Worm (Caenorhabditis elegans) whole organism, dauer: ENCODE results near the gene lips-7.
"Not testable (repeated sequence)": the region's sequence is repeated elsewhere in the genome, so short reads cannot be mapped to it uniquely, and the experiment has no call there.

Experiments
- unc-62 ChIP-seq: sonication (generic microtip); optimal IDR thresholded peaks from 2 replicates; lab custom pipeline; 2017; ENCODE audit warnings: missing biosample characterization, missing genetic modification reagents, missing genetic modification characterization

The lips-7 gene

DNA sequence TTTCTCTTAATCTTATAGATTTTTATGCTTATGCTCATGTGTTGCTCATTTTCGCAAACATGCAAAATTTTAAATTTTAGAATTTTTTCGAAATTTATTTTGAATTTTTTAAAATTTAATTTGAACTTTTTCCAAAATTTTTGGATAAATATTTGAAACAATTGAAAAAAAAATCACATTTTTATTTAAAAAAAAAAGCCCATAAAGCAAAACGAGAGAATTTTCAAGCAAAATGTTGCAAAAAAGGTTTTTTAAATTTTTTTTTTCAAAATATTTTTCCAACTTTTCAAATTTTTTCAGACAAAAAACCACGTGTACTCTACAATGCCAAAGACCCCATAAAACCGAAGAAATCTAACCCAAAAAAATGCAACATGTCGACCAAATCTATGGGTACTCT lies 4.5 kb downstream of the lips-7 start, which contains the start of the genes C09E8.1 and C09E8.6:
TSS of gene C09E8.1 (plus strand) at position 301 of the 400 bp plus-strand sequence.
TSS of gene C09E8.6 (plus strand) at position 313 of the 400 bp plus-strand sequence.
- no peak for TF ChIP-seq unc-62 (GFP tag; lab: Kevin White, UChicago)

DNA sequence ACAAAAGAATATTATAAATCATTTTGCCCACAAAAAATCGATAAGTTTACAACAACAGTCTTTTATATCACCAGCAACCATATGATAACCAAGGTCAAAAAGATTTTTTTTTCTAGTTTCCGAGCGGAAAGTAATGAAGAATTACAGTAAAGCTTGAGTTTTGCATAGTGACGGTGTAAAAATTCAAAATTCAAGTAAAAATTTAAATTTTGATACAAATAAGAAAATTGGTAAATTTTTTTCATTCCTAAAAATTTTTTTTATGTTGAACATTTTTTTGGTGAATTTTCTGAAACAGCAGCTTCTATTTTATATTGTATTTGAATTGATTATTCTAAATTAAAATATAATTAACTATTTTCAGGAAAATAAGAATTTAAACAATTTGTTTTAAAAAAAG lies 17.1 kb downstream of the lips-7 start, which contains the start of gene W08F4.5:
TSS of gene W08F4.5 (minus strand) at position 101 of the 400 bp plus-strand sequence.
- TF ChIP-seq unc-62 (GFP tag; lab: Kevin White, UChicago), result no peak

DNA sequence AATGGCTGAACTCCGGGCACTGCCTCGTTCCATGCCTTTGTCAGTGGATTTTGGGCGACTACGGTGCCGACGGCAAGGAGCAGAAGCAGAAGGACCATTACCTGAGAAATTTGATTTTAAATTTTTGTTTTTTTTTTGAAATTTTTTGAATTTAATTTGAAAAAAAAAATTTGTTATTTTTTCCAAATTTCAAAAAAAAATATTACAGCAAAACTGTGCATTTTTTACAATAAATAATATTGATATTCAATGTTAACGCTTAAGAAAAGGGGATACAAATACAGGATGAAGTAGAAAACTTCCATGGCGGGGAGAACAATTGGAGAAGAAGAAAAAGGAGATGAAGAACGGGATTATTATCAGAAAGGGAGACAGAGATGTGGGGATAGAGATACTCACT lies 20.4 kb downstream of the lips-7 start, which contains the start of gene mlt-8:
TSS of gene mlt-8 (minus strand) at position 101 of the 400 bp plus-strand sequence.
- no peak for TF ChIP-seq unc-62 (GFP tag; lab: Kevin White, UChicago)

DNA sequence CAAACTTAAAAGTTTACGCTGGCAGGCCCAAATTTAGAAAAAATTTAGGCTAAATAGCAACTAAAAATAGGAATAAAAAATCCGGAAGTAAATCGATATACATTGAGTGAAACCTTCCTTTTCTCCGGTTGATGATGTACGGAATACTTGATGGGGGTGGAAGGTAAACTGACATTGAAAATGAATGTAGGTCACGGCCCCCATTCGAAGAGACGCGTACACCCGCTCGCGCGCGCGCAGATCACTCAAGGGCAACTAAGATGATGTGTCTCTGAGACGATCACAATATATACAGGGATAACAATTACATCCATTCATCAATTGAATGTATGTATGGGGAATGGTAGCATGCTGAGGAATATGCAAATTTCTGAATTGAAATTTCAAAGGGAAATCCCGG lies 22.4 kb downstream of the lips-7 start:
- no peak for TF ChIP-seq unc-62 (GFP tag; lab: Kevin White, UChicago)

DNA sequence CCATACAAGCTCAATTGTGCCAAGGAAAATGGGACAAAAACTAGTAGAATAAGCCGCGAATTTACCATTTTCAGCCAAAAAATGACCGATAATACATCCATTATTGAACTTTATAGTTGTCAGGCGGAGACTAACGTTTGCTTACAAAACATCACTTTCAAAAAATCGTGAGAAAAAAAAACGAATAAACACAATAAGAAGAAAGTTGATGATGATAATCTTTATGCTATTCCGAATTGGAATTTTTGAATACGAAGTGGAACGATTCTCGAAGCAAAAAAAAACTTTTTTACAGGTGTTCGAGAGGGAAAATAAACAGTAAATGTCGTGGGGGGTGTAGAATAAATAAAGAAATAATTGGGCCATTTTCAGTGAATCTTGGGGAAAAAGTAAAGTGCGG lies 26.0 kb downstream of the lips-7 start, which contains the start of gene W08F4.7:
TSS of gene W08F4.7 (minus strand) at position 101 of the 400 bp plus-strand sequence.
- no peak for TF ChIP-seq unc-62 (GFP tag; lab: Kevin White, UChicago)

DNA sequence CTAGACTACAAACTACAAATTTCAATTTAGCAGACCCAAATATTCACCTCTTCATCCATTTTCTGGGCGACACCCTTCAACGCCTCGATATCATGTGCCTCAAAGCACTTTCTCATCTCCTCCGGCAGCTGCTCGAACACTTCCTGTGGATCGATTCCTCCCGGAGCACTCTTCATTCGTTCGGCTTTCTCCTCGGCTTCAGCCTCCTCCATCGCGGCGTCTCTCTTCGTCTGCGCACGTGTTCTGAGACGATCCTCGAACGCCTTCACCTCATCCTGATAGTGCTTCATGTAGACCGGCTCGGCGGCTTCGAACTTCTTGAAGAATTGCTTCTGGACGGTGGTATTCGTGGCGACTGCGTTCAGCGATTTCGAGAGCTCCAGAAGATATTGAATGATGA lies 27.1 kb downstream of the lips-7 start:
- TF ChIP-seq unc-62 (GFP tag; lab: Kevin White, UChicago), result no peak

DNA sequence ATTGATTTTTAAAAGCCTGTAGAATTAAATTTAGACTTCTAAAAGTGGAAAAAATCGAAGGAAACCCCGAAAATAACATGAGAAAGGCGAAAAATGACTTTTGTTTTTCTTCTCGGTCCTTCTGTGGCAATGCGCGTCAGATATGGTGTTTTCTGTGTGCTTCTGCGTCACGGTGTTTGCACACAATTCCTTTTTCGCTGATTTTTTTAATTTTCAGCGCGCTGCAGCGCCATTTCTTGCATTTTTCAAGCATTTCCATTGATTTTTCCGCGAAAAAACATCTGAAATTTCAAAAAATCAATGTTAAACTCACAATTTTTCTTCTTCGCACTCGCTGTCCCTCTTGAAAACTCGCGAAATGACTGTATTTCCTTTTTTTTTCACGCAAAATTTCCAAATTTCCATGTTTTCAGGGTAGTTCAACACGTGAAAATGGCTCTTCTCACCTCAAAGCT lies 28.6 kb downstream of the lips-7 start, which contains the start of the genes cdc-37 and W08F4.3:
TSS of gene cdc-37 (minus strand) at position 405 of the 455 bp plus-strand sequence.
TSS of gene W08F4.3 (plus strand) at position 414 of the 455 bp plus-strand sequence.
- TF ChIP-seq unc-62 (GFP tag; lab: Kevin White, UChicago), result no peak

DNA sequence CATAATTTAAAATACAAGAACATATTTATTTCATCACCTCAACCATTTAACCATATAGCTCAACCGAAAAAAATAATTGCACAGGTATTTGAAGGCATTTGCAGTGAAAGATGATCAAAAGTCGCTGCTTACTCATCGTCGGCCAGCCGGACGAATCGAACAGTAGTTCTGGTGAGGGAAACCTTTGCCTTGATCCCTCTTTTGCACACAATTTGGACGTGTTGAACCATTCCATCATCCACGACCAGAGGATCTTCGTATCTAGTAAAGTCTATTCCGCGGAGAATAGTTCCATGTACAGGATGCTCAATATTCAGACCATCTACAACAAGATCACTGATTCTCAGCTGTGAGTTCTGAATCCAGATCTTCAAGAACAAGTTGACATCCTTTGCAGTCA lies 30.3 kb downstream of the lips-7 start:
- no peak for TF ChIP-seq unc-62 (GFP tag; lab: Kevin White, UChicago)

DNA sequence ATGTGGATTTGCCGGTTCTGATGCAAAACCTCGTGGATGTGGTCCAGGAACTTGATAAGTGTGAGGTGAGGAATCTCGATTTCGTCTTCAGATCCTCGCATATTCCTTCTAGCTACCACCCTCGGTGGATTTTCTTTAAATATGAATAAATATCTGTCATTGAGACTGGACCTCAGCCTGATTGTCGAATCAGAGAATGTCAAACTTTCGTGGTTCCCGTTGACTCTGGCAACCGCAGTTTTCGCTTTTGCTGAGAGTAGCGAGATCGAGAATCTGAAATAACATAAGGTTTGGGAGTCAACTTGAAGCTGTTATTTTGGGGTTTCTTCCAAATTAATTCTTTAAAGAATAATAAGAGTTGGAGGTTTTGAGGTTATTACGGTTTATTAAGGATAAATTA lies 31.0 kb downstream of the lips-7 start, which contains the start of gene fbxb-14:
TSS of gene fbxb-14 (minus strand) at position 101 of the 400 bp plus-strand sequence.
- TF ChIP-seq unc-62 (GFP tag; lab: Kevin White, UChicago), result no peak

DNA sequence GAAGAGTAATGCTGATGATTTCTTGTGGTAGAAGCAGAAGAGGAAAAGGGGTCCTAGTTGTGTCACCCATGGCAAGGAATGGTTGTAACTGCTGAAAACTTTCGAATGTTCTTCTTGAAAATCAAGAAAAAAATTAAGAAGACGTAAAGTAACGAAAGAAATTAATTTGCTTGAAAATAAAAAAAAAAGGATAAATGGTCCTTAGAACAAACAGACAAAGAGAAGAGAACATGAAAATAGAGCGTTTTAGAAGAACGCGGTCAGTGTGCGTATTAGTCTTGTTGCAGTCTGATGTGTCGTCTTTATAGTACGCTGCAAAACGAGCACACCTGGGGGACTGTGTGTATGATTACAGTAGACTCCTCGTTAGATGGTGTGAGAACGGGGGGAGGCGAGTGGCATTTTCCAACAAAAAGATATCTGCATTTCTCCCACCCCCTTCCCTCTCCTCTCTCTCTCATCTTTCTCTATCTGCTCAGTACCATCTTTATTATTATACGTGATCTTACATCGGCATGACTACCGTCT lies 32.7 kb downstream of the lips-7 start, which contains the start of the genes W08F4.12 and W08F4.13:
TSS of gene W08F4.12 (minus strand) at position 101 of the 528 bp plus-strand sequence.
TSS of gene W08F4.13 (plus strand) at position 478 of the 528 bp plus-strand sequence.
- no peak for TF ChIP-seq unc-62 (GFP tag; lab: Kevin White, UChicago)

DNA sequence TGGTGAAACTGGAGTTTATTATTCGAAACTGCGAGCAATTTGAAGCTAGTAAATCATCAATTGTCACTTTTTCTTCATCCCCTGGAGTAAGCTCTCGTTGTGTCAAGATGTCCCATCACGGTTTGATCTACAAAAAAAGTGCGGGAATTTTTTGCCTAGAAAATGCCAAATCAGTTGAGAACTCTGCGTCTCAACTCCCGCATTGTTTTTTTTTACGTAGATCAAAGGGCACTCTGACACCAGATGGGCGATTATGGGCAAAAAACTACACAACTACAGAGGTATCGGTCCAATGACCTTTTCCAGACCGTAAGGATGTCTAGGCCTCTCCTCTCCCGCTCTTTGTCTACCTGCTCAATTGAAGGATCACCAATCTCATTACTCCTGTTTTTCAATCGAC lies 35.9 kb downstream of the lips-7 start, which contains the start of gene fbxb-34:
TSS of gene fbxb-34 (plus strand) at position 301 of the 400 bp plus-strand sequence.
- no peak for TF ChIP-seq unc-62 (GFP tag; lab: Kevin White, UChicago)

DNA sequence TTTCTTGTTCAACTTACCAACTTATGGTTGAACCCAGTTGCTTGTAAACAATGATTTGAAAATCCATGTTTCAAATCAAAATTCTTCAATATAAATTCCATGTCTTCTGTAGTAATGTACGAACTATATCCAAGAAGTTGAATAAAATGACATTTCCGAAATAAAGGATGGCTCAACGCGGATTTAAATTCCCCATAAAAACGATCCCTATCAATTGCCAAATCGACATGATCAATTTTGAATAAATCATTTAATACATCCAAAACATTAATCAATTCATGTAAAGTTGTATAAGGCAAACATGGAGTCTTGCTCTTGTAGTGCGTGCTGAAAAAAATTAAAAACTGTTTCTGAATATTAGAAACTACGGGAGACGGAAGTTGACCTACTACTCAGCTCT lies 39.5 kb downstream of the lips-7 start, which contains the start of gene W08F4.10:
TSS of gene W08F4.10 (minus strand) at position 101 of the 400 bp plus-strand sequence.
- no peak for TF ChIP-seq unc-62 (GFP tag; lab: Kevin White, UChicago)

DNA sequence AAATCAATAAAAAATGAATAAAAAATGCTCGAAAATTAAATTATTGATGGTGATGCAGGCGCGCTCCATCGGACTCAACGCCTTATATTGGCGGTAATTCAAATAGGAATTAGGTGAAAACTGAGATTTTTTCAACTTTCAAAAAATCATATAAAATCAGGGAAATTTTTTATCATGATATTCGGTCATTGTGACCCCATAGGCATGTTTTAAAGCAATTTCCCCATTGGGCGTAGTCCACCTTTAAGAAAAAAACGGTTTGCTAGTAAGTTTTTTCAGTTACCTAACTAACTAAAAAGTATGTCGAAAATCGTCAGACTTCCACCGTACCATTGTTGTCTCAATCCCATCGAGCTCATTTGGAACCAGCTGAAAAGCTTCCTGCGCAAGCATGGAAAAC lies 41.6 kb downstream of the lips-7 start, which contains the start of gene W08F4.1:
TSS of gene W08F4.1 (plus strand) at position 301 of the 400 bp plus-strand sequence.
- TF ChIP-seq unc-62 (GFP tag; lab: Kevin White, UChicago), result not testable (repeated sequence)

DNA sequence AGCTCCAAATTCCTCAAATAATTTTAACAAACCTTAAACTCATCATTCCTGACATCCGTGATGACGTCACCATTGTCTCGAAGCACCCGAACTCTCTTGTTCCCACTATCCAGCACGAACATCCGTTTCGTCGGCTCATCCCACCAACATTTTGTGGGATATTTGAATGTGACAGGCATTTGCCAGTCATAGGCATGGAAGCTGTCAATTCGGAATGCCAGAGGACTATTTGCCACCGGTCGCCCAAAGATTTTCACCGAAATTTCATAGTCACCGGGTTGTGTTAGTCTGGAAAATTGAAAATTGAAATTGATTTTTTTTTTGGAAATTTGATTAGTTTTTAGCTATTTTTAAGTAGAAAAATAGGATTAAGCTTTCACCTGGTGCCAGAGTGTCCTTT lies 45.0 kb downstream of the lips-7 start:
- TF ChIP-seq unc-62 (GFP tag; lab: Kevin White, UChicago), result no peak

DNA sequence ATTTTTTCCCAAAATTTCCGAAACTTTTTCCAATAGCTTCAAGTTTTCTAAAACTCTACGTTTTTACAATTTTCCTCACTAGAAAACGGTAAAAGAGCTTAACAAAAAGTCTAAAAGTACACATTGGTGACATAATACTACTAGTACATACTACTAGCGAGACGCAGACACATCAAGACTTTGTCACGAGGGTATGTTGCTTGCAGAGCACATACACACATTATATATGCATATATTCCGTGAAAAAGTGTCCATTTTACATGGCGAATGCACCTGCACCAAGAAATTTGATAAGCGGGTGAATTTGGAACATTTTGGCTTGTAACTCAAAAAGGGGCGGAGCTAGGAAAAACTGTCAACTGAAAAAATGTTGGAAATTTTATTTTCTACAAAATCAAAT lies 49.7 kb downstream of the lips-7 start:
- no peak for TF ChIP-seq unc-62 (GFP tag; lab: Kevin White, UChicago)

DNA sequence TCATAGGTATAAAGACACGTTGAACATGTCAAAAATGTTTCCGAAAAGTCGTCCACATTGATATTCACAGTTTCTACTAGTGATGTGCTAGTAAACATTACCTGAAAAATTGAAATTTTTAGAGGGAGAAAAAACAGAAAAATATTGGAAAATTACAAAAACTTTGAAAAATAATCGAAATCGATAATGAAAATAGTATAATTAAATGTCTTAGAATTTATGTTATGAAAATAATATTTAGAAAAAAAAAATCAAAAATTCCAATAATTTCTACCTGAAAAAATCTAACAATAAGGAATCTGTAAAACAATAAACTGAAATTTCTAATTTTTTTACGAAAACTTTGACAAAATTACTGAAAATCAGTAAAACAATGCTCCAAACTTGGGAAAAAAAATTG lies 50.4 kb downstream of the lips-7 start, which contains the start of gene nhl-3:
TSS of gene nhl-3 (minus strand) at position 101 of the 400 bp plus-strand sequence.
- TF ChIP-seq unc-62 (GFP tag; lab: Kevin White, UChicago), result no peak
